Worm (Caenorhabditis elegans): ENCODE results near the gene htz-1.

ce11 chrIV:4422029-4422428, 24.0 kb upstream of the htz-1 start, which contains the start of gene clec-175:
- TF ChIP-seq F13C5.2 (tag; optimal IDR thresholded peaks at IDR 0.05) (no peak), ama-1 (optimal IDR thresholded peaks at IDR 0.05) (no peak), aly-1 (tag; optimal IDR thresholded peaks at IDR 0.05) (no peak), ets-7 (tag; optimal IDR thresholded peaks at IDR 0.05) (no peak), tbx-11 (GFP tag; IDR thresholded peaks at IDR 0.05) (no peak), sea-1 (GFP tag; conservative IDR thresholded peaks at IDR 0.05) (no peak), flt-1 (GFP tag; IDR thresholded peaks at IDR 0.05) (no peak), pes-1 (GFP tag; IDR thresholded peaks at IDR 0.05) (no peak), hnd-1 (tag; optimal IDR thresholded peaks at IDR 0.05) (no peak), ceh-36 (tag; optimal IDR thresholded peaks at IDR 0.05) (no peak)

Data from whole organism, early embryonic.